Worm (Caenorhabditis elegans): ENCODE measurements around the gene srbc-82.

DNA sequence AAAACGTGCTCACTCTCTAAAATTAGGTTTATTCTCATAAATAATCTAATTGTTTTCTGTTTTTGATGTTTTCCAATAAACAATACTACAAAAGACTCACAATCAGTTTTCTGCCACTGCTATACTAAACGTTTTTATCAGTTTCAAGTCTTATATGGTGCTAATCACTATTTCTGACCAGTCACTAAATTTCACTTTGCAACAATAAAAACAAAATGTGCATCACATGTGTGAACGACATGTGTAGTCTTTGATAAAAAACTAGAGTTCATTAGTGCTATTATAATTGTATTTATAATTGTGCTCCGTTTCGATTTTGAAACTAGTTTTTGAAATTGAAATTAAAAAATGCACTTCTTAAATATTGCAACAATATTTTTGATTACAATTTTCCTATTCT is 22.5 kb upstream of the srbc-82 start, which contains the start of gene cyp-37B1:
- TF ChIP-seq jun-1 (tag; optimal IDR thresholded peaks at IDR 0.05), result no peak
- no peak for TF ChIP-seq ceh-63 (GFP tag; optimal IDR thresholded peaks at IDR 0.05)
- no peak for TF ChIP-seq ztf-4 (tag; optimal IDR thresholded peaks at IDR 0.05)
- TF ChIP-seq fos-1 (tag; optimal IDR thresholded peaks at IDR 0.05), result no peak
- TF ChIP-seq tlp-1 (tag; optimal IDR thresholded peaks at IDR 0.05), result no peak
- TF ChIP-seq nhr-237 (tag; optimal IDR thresholded peaks at IDR 0.05), result no peak
- TF ChIP-seq alr-1 (tag; optimal IDR thresholded peaks at IDR 0.05; ENCODE audit: borderline replicate concordance), result no peak
- no peak for TF ChIP-seq ceh-82 (tag; optimal IDR thresholded peaks at IDR 0.05)
- TF ChIP-seq zip-4 (GFP tag; optimal IDR thresholded peaks at IDR 0.05), result no peak
- TF ChIP-seq zag-1 (tag; optimal IDR thresholded peaks at IDR 0.05), result no peak
- TF ChIP-seq nhr-76 (tag; optimal IDR thresholded peaks at IDR 0.05), result no peak
- TF ChIP-seq ceh-88 (GFP tag; IDR thresholded peaks at IDR 0.05), result no peak
- TF ChIP-seq lin-39 (tag; optimal IDR thresholded peaks at IDR 0.05), result no peak
- no peak for TF ChIP-seq ama-1 (optimal IDR thresholded peaks at IDR 0.05)

Measured in whole organism, L1 larva.